Worm (Caenorhabditis elegans): ENCODE results near the gene str-246.

The str-246 gene

ce11 chrIII:11123844-11124243 is 46.3 kb downstream of the str-246 start:
- TF ChIP-seq ceh-90 (tag; optimal IDR thresholded peaks at IDR 0.05) (no peak), snpc-4 (tag; optimal IDR thresholded peaks at IDR 0.05) (peak; percentile 94), egl-27 (tag; optimal IDR thresholded peaks at IDR 0.05) (no peak), lin-14 (GFP tag; optimal IDR thresholded peaks at IDR 0.05) (no peak), efl-1 (optimal IDR thresholded peaks at IDR 0.05) (peak in 1 of 2 experiments; percentile 7), efl-1 (GFP tag; optimal IDR thresholded peaks at IDR 0.05 in 1 of 2) (no peak), C04F5.9 (tag; optimal IDR thresholded peaks at IDR 0.05) (no peak), alr-1 (tag; optimal IDR thresholded peaks at IDR 0.05; ENCODE audit: borderline replicate concordance) (no peak), ztf-4 (tag; optimal IDR thresholded peaks at IDR 0.05) (no peak), nhr-84 (tag; optimal IDR thresholded peaks at IDR 0.05) (no peak), elt-3 (tag; optimal IDR thresholded peaks at IDR 0.05) (no peak), ets-5 (GFP tag; IDR thresholded peaks at IDR 0.05) (no peak), nhr-90 (tag; optimal IDR thresholded peaks at IDR 0.05; ENCODE audit: poor library complexity) (no peak), snu-23 (GFP tag; optimal IDR thresholded peaks at IDR 0.05) (no peak), sox-4 (tag; optimal IDR thresholded peaks at IDR 0.05) (no peak), nhr-19 (GFP tag; conservative IDR thresholded peaks at IDR 0.05) (peak; percentile 43), zip-4 (GFP tag; optimal IDR thresholded peaks at IDR 0.05) (no peak), xbp-1 (tag; optimal IDR thresholded peaks at IDR 0.05) (no peak), ceh-8 (GFP tag; optimal IDR thresholded peaks at IDR 0.05) (no peak), unc-30 (tag; optimal IDR thresholded peaks at IDR 0.05) (no peak), irx-1 (tag; optimal IDR thresholded peaks at IDR 0.05) (no peak), grh-1 (GFP tag; IDR thresholded peaks at IDR 0.05) (0 out of 2 replicates have a peak, but pooled peaks have one; percentile 5), zag-1 (tag; optimal IDR thresholded peaks at IDR 0.05) (no peak), skn-1 (tag; optimal IDR thresholded peaks at IDR 0.05) (no peak), Y116A8C.19 (tag; optimal IDR thresholded peaks at IDR 0.05; ENCODE audit: borderline replicate concordance) (no peak), ztf-11 (tag; optimal IDR thresholded peaks at IDR 0.05) (no peak), isw-1 (GFP tag; IDR thresholded peaks at IDR 0.05) (no peak), aha-1 (tag; optimal IDR thresholded peaks at IDR 0.05) (no peak), nhr-71 (tag; optimal IDR thresholded peaks at IDR 0.05) (peak; percentile 34), nhr-20 (tag; optimal IDR thresholded peaks at IDR 0.05) (no peak), C16A3.4 (tag; optimal IDR thresholded peaks at IDR 0.05) (no peak), hpl-2 (GFP tag; optimal IDR thresholded peaks at IDR 0.05) (no peak), swsn-7 (tag; optimal IDR thresholded peaks at IDR 0.05) (no peak), ceh-82 (tag; optimal IDR thresholded peaks at IDR 0.05) (no peak), lin-15B (tag; optimal IDR thresholded peaks at IDR 0.05) (no peak), pax-3 (tag; optimal IDR thresholded peaks at IDR 0.05) (no peak), mep-1 (tag; optimal IDR thresholded peaks at IDR 0.05) (no peak), lin-39 (tag; optimal IDR thresholded peaks at IDR 0.05) (no peak), rnt-1 (tag; optimal IDR thresholded peaks at IDR 0.05) (peak; percentile 83), fkh-4 (tag; optimal IDR thresholded peaks at IDR 0.05; ENCODE audit: borderline replicate concordance) (no peak), fkh-8 (tag; optimal IDR thresholded peaks at IDR 0.05) (no peak), nhr-28 (tag; optimal IDR thresholded peaks at IDR 0.05) (no peak), blmp-1 (tag; optimal IDR thresholded peaks at IDR 0.05) (no peak), ceh-63 (GFP tag; optimal IDR thresholded peaks at IDR 0.05) (no peak), efl-3 (GFP tag; optimal IDR thresholded peaks at IDR 0.05) (no peak), lin-13 (GFP tag; optimal IDR thresholded peaks at IDR 0.05) (no peak), nhr-47 (tag; optimal IDR thresholded peaks at IDR 0.05) (peak; percentile 27), nhr-12 (tag; optimal IDR thresholded peaks at IDR 0.05) (no peak), jun-1 (tag; optimal IDR thresholded peaks at IDR 0.05) (no peak), vab-15 (tag; optimal IDR thresholded peaks at IDR 0.05) (no peak), C34B4.2 (tag; optimal IDR thresholded peaks at IDR 0.05) (no peak)

Data from whole organism, L1 larva.